Fruit fly (Drosophila melanogaster) whole organism: ENCODE measurements around the gene CG31388.

Source experiments
- CG8478 ChIP-seq: fragments of >200 bp; optimal IDR thresholded peaks from 2 replicates; lab custom pipeline; 2018; ENCODE audit warnings: inconsistent platforms
- Dll ChIP-seq: fragments of >200 bp; optimal IDR thresholded peaks from 2 replicates; lab custom pipeline; 2017
- EcR ChIP-seq, 2 experiments: fragments of >200 bp; optimal IDR thresholded peaks; 2 replicates each; lab custom pipeline; 2017; ENCODE audit warnings: missing biosample characterization in 2 of 2, missing genetic modification characterization in 2 of 2, missing genetic modification reagents in 2 of 2
- pan ChIP-seq: fragments of >200 bp; optimal IDR thresholded peaks from 2 replicates; lab custom pipeline; 2017
- psq ChIP-seq: fragments of >200 bp; optimal IDR thresholded peaks from 2 replicates; lab custom pipeline; 2017
- usp ChIP-seq: fragments of >200 bp; optimal IDR thresholded peaks from 2 replicates; lab custom pipeline; 2017; ENCODE audit warnings: missing biosample characterization, missing genetic modification characterization, mixed read lengths

CG31388 gene

DNA sequence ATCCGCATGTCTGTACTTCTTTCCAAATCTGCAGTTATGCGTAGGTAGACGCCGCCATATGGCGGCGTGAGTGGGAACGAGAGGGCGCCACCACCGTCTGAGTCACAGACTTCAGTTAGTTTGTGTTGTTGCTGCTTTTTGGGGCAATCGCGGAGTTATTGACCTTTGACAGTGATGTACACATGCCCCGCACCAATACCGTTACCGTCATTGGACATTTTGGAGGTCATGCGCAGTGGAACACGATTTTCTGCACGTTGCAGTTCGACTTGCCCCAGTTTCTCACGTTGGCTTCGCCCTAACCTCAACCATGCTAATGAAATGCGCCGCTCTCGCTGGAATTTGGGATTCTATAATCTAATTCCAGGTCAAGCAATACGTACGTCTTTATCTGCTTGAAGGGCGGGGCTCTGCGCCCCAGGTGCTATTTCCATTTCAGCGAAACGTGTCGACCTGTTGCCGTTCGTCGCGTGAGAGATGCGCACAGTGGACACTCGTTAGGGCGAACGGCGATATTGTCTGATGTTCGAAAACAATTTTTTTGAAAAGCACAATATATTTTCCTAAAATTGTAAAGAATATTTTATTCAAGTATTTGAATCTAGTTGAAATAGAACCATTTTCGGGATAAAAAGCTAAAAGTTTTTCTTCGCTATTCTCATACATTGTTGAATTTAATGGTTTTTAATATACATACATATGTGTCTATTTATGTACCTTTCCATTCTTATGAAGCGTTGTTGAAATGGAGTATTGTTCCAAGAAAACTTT lies 26.1 kb upstream of the CG31388 start:
- no peak for TF ChIP-seq psq
- no peak for TF ChIP-seq EcR (GFP tag; optimal IDR thresholded peaks at IDR 0.05; lab: Kevin White, UChicago)
- TF ChIP-seq pan (lab: Kevin White, UChicago): no peak
- TF ChIP-seq CG8478 (lab: Kevin White, UChicago): no peak
- no peak for TF ChIP-seq usp (GFP tag; lab: Kevin White, UChicago)
- no peak for TF ChIP-seq Dll (lab: Kevin White, UChicago)

DNA sequence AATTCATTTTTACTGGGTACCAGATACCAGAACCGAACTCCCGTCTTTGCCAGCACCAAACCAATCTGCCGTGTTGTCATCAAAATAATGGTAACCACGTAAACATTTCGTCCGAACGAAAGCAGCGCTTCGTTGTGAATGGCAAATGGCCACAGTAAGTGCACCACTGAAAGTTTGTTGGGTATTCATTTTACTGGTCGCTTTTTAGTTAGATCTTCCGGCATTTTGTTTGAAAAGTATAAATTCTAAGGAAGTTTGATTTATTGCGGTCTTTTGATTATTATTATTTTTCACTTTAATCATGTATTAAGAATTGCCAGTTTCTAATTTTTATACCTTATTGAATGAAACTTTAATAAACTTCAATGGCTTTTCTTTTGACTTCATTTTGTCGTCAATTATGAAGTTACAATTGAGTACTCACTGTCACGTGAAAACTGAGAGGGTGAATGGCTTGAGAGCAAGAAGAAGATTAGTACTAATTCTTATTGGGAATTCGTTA lies 23.1 kb upstream of the CG31388 start, which contains the start of gene ZnT86D:
TSS of gene ZnT86D (minus strand) at position 91 of the 502 bp plus-strand sequence.
- TF ChIP-seq pan (lab: Kevin White, UChicago) (no peak), EcR (GFP tag; optimal IDR thresholded peaks at IDR 0.05; lab: Kevin White, UChicago) (no peak), CG8478 (lab: Kevin White, UChicago) (no peak), Dll (lab: Kevin White, UChicago) (no peak), usp (GFP tag; lab: Kevin White, UChicago) (no peak), psq (no peak)

DNA sequence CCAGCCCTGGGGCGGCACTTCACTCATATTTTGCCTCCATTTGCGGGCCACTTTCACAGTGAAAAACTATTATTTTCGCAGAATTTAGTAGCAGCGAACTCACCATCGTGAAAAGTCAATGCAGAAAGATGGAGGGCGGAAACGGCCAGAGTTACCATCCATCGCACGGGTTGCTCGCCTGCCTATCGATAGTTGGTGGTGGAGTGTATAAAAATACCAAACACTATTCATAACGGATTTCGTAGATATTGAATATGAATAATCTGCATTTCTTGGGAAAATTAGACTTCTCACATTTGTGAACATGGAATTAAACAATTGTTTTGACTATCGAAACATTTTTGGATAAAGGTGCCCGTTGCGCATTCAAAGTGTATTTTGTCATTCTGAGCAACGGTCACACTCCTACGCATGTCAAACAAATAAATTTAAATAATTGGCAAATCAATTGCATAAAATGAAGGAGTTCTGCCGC lies 21.4 kb upstream of the CG31388 start, which contains the start of the genes RpS25 and CG4820:
TSS of gene RpS25 (minus strand) at position 132 of the 475 bp plus-strand sequence.
TSS of gene CG4820 (plus strand) at position 380 of the 475 bp plus-strand sequence.
- TF ChIP-seq pan (lab: Kevin White, UChicago): no peak
- TF ChIP-seq usp (GFP tag; lab: Kevin White, UChicago): no peak
- no peak for TF ChIP-seq CG8478 (lab: Kevin White, UChicago)
- no peak for TF ChIP-seq psq
- no peak for TF ChIP-seq Dll (lab: Kevin White, UChicago)
- no peak for TF ChIP-seq EcR (GFP tag; optimal IDR thresholded peaks at IDR 0.05; lab: Kevin White, UChicago)

DNA sequence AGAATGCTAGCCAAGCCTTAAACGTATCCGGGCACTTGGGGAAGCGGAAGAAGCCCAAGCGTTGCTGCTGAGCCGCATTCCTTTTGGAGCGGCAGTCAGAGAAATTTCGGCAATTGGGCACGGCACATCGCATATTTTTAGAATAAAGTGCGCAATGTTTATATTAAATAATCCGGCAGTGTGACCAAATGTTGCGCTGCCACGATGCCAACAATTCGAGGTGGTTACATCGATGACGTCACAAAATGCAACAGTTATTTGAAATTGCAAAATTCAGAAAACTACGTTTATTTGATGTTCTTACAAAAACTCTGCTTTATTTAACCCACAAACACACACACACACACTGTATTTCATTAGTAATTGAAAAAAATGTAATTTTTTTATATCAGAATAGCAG lies 17.7 kb upstream of the CG31388 start, which contains the start of gene CG6689:
TSS of gene CG6689 (minus strand) at position 182 of the 400 bp plus-strand sequence.
- no peak for TF ChIP-seq Dll (lab: Kevin White, UChicago)
- TF ChIP-seq usp (GFP tag; lab: Kevin White, UChicago): no peak
- TF ChIP-seq CG8478 (lab: Kevin White, UChicago): no peak
- no peak for TF ChIP-seq EcR (GFP tag; optimal IDR thresholded peaks at IDR 0.05; lab: Kevin White, UChicago)
- TF ChIP-seq psq: no peak

DNA sequence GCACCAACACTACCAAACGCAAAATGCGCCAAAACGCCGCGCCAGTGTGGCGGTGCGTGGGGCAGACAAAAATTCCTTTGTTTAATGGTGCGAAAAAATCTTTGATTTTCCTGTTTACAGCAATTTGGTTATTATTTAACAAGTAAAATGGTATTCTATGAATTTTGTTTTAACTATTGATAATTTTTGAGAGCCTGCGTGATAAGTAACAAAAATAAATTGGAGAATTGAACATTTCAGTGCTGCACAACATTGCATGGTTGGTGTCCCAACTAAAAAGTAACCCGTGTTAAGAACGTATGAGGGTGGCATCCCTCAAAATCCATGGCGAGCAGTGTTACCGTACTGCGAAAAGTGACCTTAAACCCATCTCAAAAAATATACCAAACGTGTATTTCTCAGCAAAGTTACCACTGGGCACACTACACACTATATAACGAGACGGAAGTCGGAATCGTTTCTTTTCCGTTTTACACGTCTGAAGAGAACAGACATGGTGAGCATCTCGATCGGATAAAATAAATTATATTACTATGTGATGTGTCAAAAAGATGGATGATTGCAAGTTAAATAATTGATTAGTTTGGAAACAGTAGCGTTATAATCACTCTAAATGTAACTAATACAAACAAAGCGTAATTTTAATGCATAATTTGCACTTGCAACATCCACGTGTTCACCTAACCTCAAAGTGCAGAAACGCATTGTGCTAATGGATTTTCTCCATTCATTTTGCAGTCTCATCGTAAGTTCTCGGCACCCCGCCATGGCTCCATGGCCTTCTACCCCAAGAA lies 16.0 kb upstream of the CG31388 start, which contains the start of the genes CG6693 and RpL3:
TSS of gene CG6693 (minus strand) at position 203 of the 794 bp plus-strand sequence.
TSS of gene RpL3 (plus strand) at position 458 of the 794 bp plus-strand sequence.
- TF ChIP-seq EcR (GFP tag; optimal IDR thresholded peaks at IDR 0.05; lab: Kevin White, UChicago) (no peak), CG8478 (lab: Kevin White, UChicago) (no peak), pan (lab: Kevin White, UChicago) (no peak), psq (no peak), usp (GFP tag; lab: Kevin White, UChicago) (no peak), Dll (lab: Kevin White, UChicago) (no peak)

DNA sequence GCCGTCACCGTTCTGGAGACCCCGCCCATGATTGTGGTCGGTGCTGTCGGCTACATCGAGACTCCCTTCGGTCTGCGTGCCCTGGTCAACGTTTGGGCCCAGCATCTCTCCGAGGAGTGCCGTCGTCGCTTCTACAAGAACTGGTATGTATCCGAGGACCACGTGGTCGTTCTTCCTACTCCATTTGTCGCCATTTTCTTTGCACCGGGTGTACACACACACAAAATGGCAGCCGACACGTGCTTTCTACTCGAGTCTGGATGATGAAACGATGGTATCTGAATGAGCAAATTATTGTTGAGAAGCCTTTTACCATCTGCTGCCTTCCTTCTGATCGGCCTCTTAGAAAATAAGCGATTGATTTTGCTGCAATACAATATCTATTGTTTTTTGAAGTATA lies 15.0 kb upstream of the CG31388 start:
- TF ChIP-seq EcR (GFP tag; optimal IDR thresholded peaks at IDR 0.05; lab: Kevin White, UChicago): no peak
- TF ChIP-seq psq: no peak
- no peak for TF ChIP-seq pan (lab: Kevin White, UChicago)
- no peak for TF ChIP-seq Dll (lab: Kevin White, UChicago)
- TF ChIP-seq usp (GFP tag; lab: Kevin White, UChicago): no peak
- no peak for TF ChIP-seq CG8478 (lab: Kevin White, UChicago)

DNA sequence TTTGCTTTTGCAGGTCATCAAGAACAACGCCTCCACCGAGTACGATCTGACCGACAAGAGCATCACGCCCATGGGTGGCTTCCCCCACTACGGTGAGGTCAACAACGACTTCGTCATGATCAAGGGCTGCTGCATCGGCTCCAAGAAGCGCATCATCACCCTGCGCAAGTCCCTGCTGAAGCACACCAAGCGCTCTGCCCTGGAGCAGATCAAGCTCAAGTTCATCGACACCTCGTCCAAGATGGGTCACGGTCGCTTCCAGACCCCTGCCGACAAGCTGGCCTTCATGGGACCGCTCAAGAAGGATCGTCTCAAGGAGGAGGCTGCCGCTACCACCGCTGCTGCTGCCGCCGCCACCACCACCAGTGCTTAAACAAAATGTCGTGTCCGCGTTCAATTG lies 13.1 kb upstream of the CG31388 start:
- no peak for TF ChIP-seq EcR (GFP tag; optimal IDR thresholded peaks at IDR 0.05; lab: Kevin White, UChicago)

DNA sequence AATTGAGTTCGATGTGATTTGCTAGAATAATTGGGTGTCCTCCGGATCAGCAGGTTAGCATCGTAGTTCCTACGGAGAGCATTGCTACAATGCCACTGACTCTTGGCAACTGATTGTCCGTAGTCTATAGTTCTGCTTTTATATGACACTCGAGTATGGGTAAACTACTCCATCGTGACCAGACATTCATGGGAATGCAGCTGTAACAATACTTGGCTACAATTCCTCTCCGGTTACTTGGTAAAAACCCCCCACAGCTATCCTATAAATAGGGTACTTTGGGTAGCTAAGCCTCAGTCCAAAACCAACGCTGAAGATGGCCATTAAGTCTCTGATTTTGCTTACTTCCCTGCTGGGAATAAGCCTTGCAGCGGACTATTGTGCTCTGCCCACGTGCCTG lies 12.4 kb upstream of the CG31388 start, which contains the start of gene scpr-C:
TSS of gene scpr-C (plus strand) at position 301 of the 400 bp plus-strand sequence.
- TF ChIP-seq CG8478 (lab: Kevin White, UChicago) (no peak), pan (lab: Kevin White, UChicago) (no peak), EcR (GFP tag; optimal IDR thresholded peaks at IDR 0.05; lab: Kevin White, UChicago) (no peak), Dll (lab: Kevin White, UChicago) (no peak), psq (no peak), usp (GFP tag; lab: Kevin White, UChicago) (no peak)

DNA sequence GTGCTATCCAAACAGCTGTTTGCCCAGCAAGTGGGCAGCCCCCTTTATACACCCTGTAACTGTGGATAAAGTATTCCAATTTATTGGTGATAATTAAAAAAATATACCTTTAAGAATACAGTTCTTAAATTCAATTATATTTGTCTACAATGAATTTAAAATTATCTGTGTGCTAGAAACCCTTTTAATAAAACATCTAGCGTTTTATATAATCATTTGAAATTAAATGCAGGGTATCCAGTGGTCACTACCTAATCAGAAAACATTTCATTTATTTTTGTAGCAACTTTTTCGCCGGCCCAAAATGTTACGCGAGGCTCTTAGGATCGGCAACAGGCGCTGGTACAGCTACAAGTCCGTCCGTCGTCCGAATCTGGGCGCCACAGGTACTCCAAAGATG lies 11.1 kb upstream of the CG31388 start, which contains the start of gene CG17726:
TSS of gene CG17726 (plus strand) at position 267 of the 400 bp plus-strand sequence.
- no peak for TF ChIP-seq Dll (lab: Kevin White, UChicago)
- TF ChIP-seq pan (lab: Kevin White, UChicago): peak; percentile 95

DNA sequence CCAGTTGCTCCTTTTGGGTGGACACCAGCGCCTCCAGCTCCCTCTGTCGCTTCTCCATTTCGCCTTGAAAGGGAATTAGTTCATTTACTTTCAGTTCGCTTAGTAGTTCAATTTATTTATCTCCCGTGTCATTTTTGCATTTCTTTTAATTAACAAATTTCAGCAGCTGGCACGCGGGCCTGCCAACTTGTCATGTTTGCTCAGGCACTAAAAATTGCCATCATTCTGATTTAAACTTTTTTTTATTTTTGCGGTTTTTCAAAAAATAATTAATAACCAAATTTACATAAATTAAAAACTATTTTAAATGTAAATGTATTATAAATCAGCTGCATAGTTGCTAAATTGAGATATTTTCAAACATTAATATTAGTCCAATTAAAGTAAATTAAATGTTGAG lies 7.2 kb upstream of the CG31388 start, which contains the start of gene GCC88:
TSS of gene GCC88 (minus strand) at position 209 of the 400 bp plus-strand sequence.
- TF ChIP-seq psq (no peak), CG8478 (lab: Kevin White, UChicago) (no peak), Dll (lab: Kevin White, UChicago) (no peak), EcR (GFP tag; optimal IDR thresholded peaks at IDR 0.05; lab: Kevin White, UChicago) (no peak), pan (lab: Kevin White, UChicago) (no peak), usp (GFP tag; lab: Kevin White, UChicago) (no peak)

DNA sequence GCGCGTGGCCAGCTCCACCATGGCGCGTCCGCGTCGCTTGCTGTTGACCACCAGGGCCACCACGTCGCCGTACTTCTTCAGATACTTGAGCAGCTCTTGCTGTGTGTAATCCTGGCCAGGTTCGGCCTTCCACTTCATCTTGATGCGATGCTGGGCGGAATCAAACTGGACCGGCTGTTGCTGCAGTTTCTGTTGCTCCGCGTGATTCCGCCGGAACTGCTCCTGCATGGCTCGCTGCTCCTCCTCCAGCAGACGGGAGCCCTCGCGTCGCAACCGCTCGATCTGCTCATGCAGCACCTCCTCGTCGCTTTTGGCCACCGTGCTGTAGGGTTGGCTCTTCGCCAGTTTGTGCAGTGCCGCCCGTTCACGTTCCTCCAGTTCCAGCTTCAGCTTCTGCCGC lies 6.6 kb upstream of the CG31388 start:
- no peak for TF ChIP-seq psq
- TF ChIP-seq usp (GFP tag; lab: Kevin White, UChicago): no peak
- no peak for TF ChIP-seq pan (lab: Kevin White, UChicago)
- no peak for TF ChIP-seq CG8478 (lab: Kevin White, UChicago)
- no peak for TF ChIP-seq EcR (GFP tag; optimal IDR thresholded peaks at IDR 0.05; lab: Kevin White, UChicago)
- TF ChIP-seq Dll (lab: Kevin White, UChicago): no peak
